Fruit fly (Drosophila melanogaster): ENCODE measurements around the gene Mst84B.
A peak's percentile ranks its signal among the peaks of the same experiment; 100 is the strongest.

The Mst84B gene

DNA sequence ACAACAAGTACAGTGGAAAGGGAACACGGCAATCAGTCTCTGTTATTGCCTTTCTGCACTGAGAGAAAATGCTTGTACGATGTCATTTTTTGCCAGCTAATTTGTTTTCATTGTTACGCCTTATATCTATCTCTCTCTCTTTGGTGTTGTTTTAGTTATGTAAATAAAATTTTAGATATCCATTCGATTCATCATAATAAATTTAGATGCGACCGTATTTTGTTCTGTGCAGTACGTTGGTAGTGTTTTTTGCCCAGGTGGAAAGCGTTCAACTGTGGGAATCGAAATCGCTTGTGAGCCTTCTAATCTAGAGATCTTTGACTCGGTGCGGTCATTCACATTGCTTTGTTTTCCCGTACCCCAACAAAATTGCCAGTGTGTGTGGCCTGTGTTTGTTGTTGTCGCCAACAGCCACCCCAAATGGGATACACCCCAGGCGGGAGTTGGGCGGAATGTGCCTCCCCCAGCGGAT lies 13.8 kb downstream of the Mst84B start (continued):
- TF ChIP-seq cas (GFP tag; IDR thresholded peaks at IDR 0.05) (no peak), gce (GFP tag; IDR thresholded peaks at IDR 0.05) (no peak), trem (tag; optimal IDR thresholded peaks at IDR 0.05) (peak; percentile 82), CG1792 (GFP tag; optimal IDR thresholded peaks at IDR 0.05) (peak; percentile 89), CG18476 (GFP tag; optimal IDR thresholded peaks at IDR 0.05) (peak; percentile 89)

DNA sequence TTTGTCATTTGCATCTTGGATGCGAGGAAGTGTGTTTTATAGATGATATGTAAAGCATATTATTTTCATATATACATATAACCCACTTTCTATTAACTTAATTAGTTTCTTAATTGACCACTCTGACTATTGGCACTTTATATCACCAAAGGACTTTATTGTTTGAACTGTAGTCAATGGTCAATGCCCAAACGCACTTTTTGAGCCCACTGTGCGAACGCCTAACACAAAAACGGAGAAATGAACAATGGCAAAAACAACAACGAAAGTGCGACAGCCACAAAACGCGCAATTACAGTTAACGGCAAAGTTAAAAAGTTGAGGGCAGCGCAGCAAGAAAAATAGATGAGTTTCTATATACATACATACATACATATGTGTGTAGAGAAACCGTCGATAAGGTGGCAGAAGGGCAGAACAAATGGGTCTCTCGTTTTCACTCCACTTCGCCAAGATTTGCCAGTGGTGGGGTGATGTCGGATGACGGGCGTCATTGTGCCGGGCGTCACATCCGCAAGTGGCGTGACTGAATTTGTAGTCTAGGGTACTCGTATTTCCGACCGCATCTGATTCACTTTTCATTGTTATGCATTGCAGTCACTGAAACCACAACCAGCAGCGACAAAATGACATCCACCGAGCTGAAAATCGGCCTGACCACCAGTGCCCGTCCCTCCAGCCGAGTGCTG lies 14.5 kb downstream of the Mst84B start:
- no peak for TF ChIP-seq Hmx (GFP tag; optimal IDR thresholded peaks at IDR 0.05)
- TF ChIP-seq Dll (GFP tag; IDR thresholded peaks at IDR 0.05; ENCODE audit: partially characterized antibody), result no peak
- TF ChIP-seq CG7357 (GFP tag; IDR thresholded peaks at IDR 0.05), result no peak
- TF ChIP-seq CG4707 (GFP tag; optimal IDR thresholded peaks at IDR 0.05), result peak; percentile 89
- peak; percentile 21 for TF ChIP-seq PHDP (tag; optimal IDR thresholded peaks at IDR 0.05)
- no peak for TF ChIP-seq Oli (tag; optimal IDR thresholded peaks at IDR 0.05)
- peak; percentile 14 for TF ChIP-seq unpg (GFP tag; optimal IDR thresholded peaks at IDR 0.05)
- 0 out of 2 replicates have a peak, but pooled peaks have one; percentile 14 for TF ChIP-seq CG4360 (GFP tag; IDR thresholded peaks at IDR 0.05)
- no peak for TF ChIP-seq Adf1 (GFP tag; IDR thresholded peaks at IDR 0.05)
- peak; percentile 80 for TF ChIP-seq Med (GFP tag)
- TF ChIP-seq CG18599 (GFP tag; optimal IDR thresholded peaks at IDR 0.05), result peak; percentile 9
- no peak for TF ChIP-seq mirr (GFP tag; optimal IDR thresholded peaks at IDR 0.05)
- TF ChIP-seq zfh1 (GFP tag; IDR thresholded peaks at IDR 0.05), result 0 out of 3 replicates have a peak, but pooled peaks have one; percentile 23
- peak; percentile 44 for TF ChIP-seq Hand (GFP tag; optimal IDR thresholded peaks at IDR 0.05)
- peak; percentile 24 for TF ChIP-seq pfk (GFP tag; optimal IDR thresholded peaks at IDR 0.05)
- TF ChIP-seq GATAe (GFP tag; conservative IDR thresholded peaks at IDR 0.05), result no peak
- peak; percentile 23 for TF ChIP-seq gem (tag; optimal IDR thresholded peaks at IDR 0.05)

DNA sequence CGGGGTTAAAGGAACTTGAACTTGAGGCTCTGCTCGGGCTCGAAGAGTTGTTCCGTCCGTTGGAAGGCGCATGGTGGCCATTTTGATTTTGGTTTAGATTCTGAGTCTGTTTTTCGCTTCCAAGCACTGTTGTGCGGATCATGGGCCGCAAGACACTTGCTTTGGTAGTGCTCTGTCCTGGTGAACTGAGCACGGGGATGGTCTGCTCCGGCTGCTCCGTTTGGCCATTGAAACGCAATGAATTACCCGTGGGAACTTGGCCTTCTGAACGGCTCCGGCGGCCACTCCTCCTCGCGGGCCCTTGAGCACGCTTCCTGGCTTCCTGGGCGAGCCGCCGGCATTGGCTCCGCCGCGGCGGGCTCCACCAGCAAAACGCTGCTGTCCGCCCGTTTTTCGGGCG lies 17.7 kb downstream of the Mst84B start:
- TF ChIP-seq fd64A (GFP tag; optimal IDR thresholded peaks at IDR 0.05) (no peak), CG5180 (GFP tag; optimal IDR thresholded peaks at IDR 0.05) (no peak), Dek (tag; optimal IDR thresholded peaks at IDR 0.05) (no peak), Gug (GFP tag; IDR thresholded peaks at IDR 0.05) (no peak), inv (GFP tag; IDR thresholded peaks at IDR 0.05; ENCODE audit: partially characterized antibody) (peak; percentile 20; the same call in 1 of the 2 replicates), sr (GFP tag; IDR thresholded peaks at IDR 0.05) (no peak), CG32772 (GFP tag; IDR thresholded peaks at IDR 0.05) (0 out of 2 replicates have a peak, but pooled peaks have one; percentile 25), HHEX (GFP tag; optimal IDR thresholded peaks at IDR 0.05) (no peak), rib (GFP tag; IDR thresholded peaks at IDR 0.05) (0 out of 2 replicates have a peak, but pooled peaks have one; percentile 56), nmo (GFP tag; optimal IDR thresholded peaks at IDR 0.05) (no peak), CG17359 (tag; optimal IDR thresholded peaks at IDR 0.05) (no peak), tna (GFP tag; IDR thresholded peaks at IDR 0.05; ENCODE audit: partially characterized antibody) (0 out of 2 replicates have a peak, but pooled peaks have one; percentile 34), CG13296 (GFP tag; optimal IDR thresholded peaks at IDR 0.05) (no peak), Med (GFP tag) (peak; percentile 60), CG18476 (GFP tag; optimal IDR thresholded peaks at IDR 0.05) (no peak), h (optimal IDR thresholded peaks at IDR 0.05) (peak; percentile 26), C15 (GFP tag; IDR thresholded peaks at IDR 0.05) (no peak), Ets65A (GFP tag) (peak; percentile 81), CG4730 (GFP tag; IDR thresholded peaks at IDR 0.05) (no peak), CG9932 (GFP tag; IDR thresholded peaks at IDR 0.05) (no peak), CG10366 (GFP tag; IDR thresholded peaks at IDR 0.05) (no peak)

Measured in whole organism, embryonic.